Worm (Caenorhabditis elegans): ENCODE results near the gene K10H10.5.

Gene K10H10.5

DNA sequence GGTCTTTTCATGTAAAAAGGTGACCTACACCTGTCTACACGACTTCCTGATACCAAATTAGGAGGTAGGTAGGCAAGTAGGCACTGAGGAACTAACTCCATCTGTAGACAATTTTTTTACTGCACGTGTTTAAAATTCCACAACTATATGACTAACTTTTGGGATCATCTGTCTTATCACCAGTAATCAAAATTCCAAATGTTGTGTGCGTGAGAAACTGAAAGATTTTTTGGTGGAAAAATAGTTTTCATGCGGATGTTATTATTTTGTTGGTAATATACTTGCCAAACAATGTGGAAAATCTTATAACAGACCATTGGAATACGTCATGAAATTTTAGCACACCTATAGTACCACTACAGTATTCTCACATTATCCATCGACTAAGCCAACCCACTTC is 9.6 kb downstream of the K10H10.5 start, which contains the start of gene K10H10.13:
Gene K10H10.13, minus strand, starts transcription at position 101 of the 400 bp plus-strand sequence.
- TF ChIP-seq M03D4.4 (tag; optimal IDR thresholded peaks at IDR 0.05) (no peak), nhr-76 (tag; optimal IDR thresholded peaks at IDR 0.05) (no peak), nhr-237 (tag; optimal IDR thresholded peaks at IDR 0.05) (no peak), sem-2 (GFP tag; optimal IDR thresholded peaks at IDR 0.05) (no peak), ceh-83 (GFP tag; optimal IDR thresholded peaks at IDR 0.05) (no peak)

DNA sequence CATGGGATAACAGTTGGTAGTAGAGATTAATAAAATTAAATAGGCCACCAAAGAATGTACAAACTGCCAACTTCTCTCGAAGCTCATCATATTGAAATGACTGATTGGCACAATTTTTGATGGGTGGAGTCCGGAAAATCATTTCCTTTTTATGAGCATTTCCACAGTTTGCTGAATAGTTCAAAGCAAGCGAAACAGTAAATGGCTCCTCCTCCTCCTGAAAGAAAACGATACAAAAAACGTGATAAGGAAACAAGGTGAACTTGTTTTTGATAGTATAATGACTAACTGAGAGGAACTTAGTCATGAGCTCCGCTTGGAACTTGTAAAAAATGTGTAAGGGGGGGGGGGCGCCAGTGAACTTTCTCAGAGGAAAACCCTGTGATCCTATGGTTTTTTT is 13.5 kb downstream of the K10H10.5 start, which contains the start of gene K10H10.9:
Gene K10H10.9, minus strand, starts transcription at position 101 of the 400 bp plus-strand sequence.
- TF ChIP-seq bed-3 (GFP tag; optimal IDR thresholded peaks at IDR 0.05) = no peak

- TF ChIP-seq ces-1 (GFP tag; optimal IDR thresholded peaks at IDR 0.05) = no peak
- TF ChIP-seq ceh-39 (tag; optimal IDR thresholded peaks at IDR 0.05) = no peak
- no peak for TF ChIP-seq pha-4 (tag; optimal IDR thresholded peaks at IDR 0.05)
- TF ChIP-seq ceh-83 (GFP tag; optimal IDR thresholded peaks at IDR 0.05) = no peak
- TF ChIP-seq sptf-1 (tag; optimal IDR thresholded peaks at IDR 0.05) = no peak
- no peak for TF ChIP-seq mab-5 (tag; optimal IDR thresholded peaks at IDR 0.05)
- TF ChIP-seq mls-2 (tag; optimal IDR thresholded peaks at IDR 0.05) = no peak
These were observed 20.5 kb downstream of the K10H10.5 start, which contains the start of gene btb-19 for ce11 chrII:14522037-14522436. Gene btb-19, minus strand, starts transcription at chrII:14522137.

ce11 chrII:14523070-14523572 is 21.6 kb downstream of the K10H10.5 start, which contains the start of gene btb-20:
Gene btb-20, minus strand, starts transcription at chrII:14523522.
- TF ChIP-seq cnd-1 (tag; optimal IDR thresholded peaks at IDR 0.05) (no peak), flh-1 (GFP tag; optimal IDR thresholded peaks at IDR 0.05) (no peak), sptf-1 (tag; optimal IDR thresholded peaks at IDR 0.05) (no peak), drap-1 (GFP tag; optimal IDR thresholded peaks at IDR 0.05) (no peak), blmp-1 (tag; optimal IDR thresholded peaks at IDR 0.05) (no peak), mls-2 (tag; optimal IDR thresholded peaks at IDR 0.05) (no peak), zip-8 (tag; optimal IDR thresholded peaks at IDR 0.05) (no peak), nhr-237 (tag; optimal IDR thresholded peaks at IDR 0.05) (no peak), elt-3 (tag; optimal IDR thresholded peaks at IDR 0.05) (no peak), nhr-2 (tag; optimal IDR thresholded peaks at IDR 0.05) (no peak), M03D4.4 (tag; optimal IDR thresholded peaks at IDR 0.05) (no peak), hlh-1 (tag; optimal IDR thresholded peaks at IDR 0.05) (no peak), pha-4 (tag; optimal IDR thresholded peaks at IDR 0.05) (no peak), nhr-76 (tag; optimal IDR thresholded peaks at IDR 0.05) (no peak), nhr-12 (tag; optimal IDR thresholded peaks at IDR 0.05) (no peak), lin-32 (GFP tag; optimal IDR thresholded peaks at IDR 0.05) (no peak), unc-120 (tag; optimal IDR thresholded peaks at IDR 0.05; ENCODE audit: poor library complexity, severe bottlenecking) (no peak), sem-2 (GFP tag; optimal IDR thresholded peaks at IDR 0.05) (no peak)

- no peak for TF ChIP-seq ceh-39 (tag; optimal IDR thresholded peaks at IDR 0.05)
- no peak for TF ChIP-seq ham-2 (GFP tag; optimal IDR thresholded peaks at IDR 0.05)
- no peak for TF ChIP-seq unc-120 (tag; optimal IDR thresholded peaks at IDR 0.05; ENCODE audit: poor library complexity, severe bottlenecking)
- no peak for TF ChIP-seq M03D4.4 (tag; optimal IDR thresholded peaks at IDR 0.05)
- TF ChIP-seq unc-39 (tag; optimal IDR thresholded peaks at IDR 0.05) = no peak
- no peak for TF ChIP-seq elt-1 (tag; optimal IDR thresholded peaks at IDR 0.05; ENCODE audit: borderline replicate concordance, insufficient read depth)
- no peak for TF ChIP-seq nhr-12 (tag; optimal IDR thresholded peaks at IDR 0.05)
- TF ChIP-seq drap-1 (GFP tag; optimal IDR thresholded peaks at IDR 0.05) = no peak
- no peak for TF ChIP-seq cnd-1 (tag; optimal IDR thresholded peaks at IDR 0.05)
- TF ChIP-seq elt-3 (tag; optimal IDR thresholded peaks at IDR 0.05) = no peak
These were observed 22.2 kb downstream of the K10H10.5 start, which contains the start of gene pot-2 for ce11 chrII:14523645-14524223. Gene pot-2, plus strand, starts transcription at chrII:14524173.

DNA sequence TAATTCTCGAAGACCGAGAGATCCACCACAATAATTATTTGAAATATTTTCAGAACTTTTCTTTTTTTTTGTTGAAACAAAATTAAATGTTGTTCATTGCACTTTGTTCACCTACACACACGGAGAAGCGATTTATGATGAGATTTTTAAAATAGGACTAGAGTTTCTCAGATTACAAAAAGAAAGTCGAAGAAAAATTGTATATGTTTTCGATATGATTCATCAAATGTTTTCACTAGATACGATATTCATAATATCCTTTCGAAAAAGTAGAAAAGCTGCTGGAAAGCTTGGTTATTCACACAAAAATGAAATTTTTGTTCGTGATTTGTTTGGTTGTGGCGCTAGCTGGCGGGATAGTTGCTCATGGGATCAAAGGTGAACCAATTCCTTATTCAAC is 23.5 kb downstream of the K10H10.5 start, which contains the start of gene F57C2.4:
Gene F57C2.4, plus strand, starts transcription at position 301 of the 400 bp plus-strand sequence.
- TF ChIP-seq tbx-8 (GFP tag; optimal IDR thresholded peaks at IDR 0.05) = no peak
- no peak for TF ChIP-seq pha-4 (tag; optimal IDR thresholded peaks at IDR 0.05)
- TF ChIP-seq snpc-4 (tag; optimal IDR thresholded peaks at IDR 0.05) = no peak
- TF ChIP-seq nhr-76 (tag; optimal IDR thresholded peaks at IDR 0.05) = no peak
- no peak for TF ChIP-seq nhr-12 (tag; optimal IDR thresholded peaks at IDR 0.05)
- no peak for TF ChIP-seq zip-8 (tag; optimal IDR thresholded peaks at IDR 0.05)
- no peak for TF ChIP-seq flh-1 (GFP tag; optimal IDR thresholded peaks at IDR 0.05)
- no peak for TF ChIP-seq unc-62 (GFP tag; optimal IDR thresholded peaks at IDR 0.05)
- TF ChIP-seq sptf-1 (tag; optimal IDR thresholded peaks at IDR 0.05) = no peak
- no peak for TF ChIP-seq ztf-11 (tag; optimal IDR thresholded peaks at IDR 0.05)
- no peak for TF ChIP-seq M03D4.4 (tag; optimal IDR thresholded peaks at IDR 0.05)
- TF ChIP-seq sem-2 (GFP tag; optimal IDR thresholded peaks at IDR 0.05) = no peak
- no peak for TF ChIP-seq unc-39 (tag; optimal IDR thresholded peaks at IDR 0.05)
- no peak for TF ChIP-seq nhr-237 (tag; optimal IDR thresholded peaks at IDR 0.05)
- TF ChIP-seq unc-120 (tag; optimal IDR thresholded peaks at IDR 0.05; ENCODE audit: poor library complexity, severe bottlenecking) = no peak
- TF ChIP-seq ces-1 (GFP tag; optimal IDR thresholded peaks at IDR 0.05) = no peak
